Worm (Caenorhabditis elegans) whole organism, L1 larva: ENCODE results near the gene C27F2.7.

ENCODE experiments used
- C34B4.2 ChIP-seq: sonication (generic microtip); optimal IDR thresholded peaks from 2 replicates; lab custom pipeline; 2017; ENCODE audit warnings: mild to moderate bottlenecking, missing genetic modification characterization, missing compliant biosample characterization
- Y116A8C.19 ChIP-seq: sonication (generic microtip); optimal IDR thresholded peaks from 2 replicates; lab custom pipeline; 2016; ENCODE audit warnings: missing compliant biosample characterization, missing genetic modification characterization, borderline replicate concordance
- aha-1 ChIP-seq: fragments of 150-350 bp; optimal IDR thresholded peaks from 2 replicates; lab custom pipeline; 2014; ENCODE audit warnings: missing biosample characterization, missing genetic modification characterization
- alr-1 ChIP-seq: fragments of 200-800 bp; sonication (Bioruptor generic); optimal IDR thresholded peaks from 2 replicates; lab custom pipeline; 2018; ENCODE audit warnings: borderline replicate concordance, mild to moderate bottlenecking, missing genetic modification characterization, missing compliant biosample characterization
- aly-2 ChIP-seq: fragments of 150-350 bp; optimal IDR thresholded peaks from 2 replicates; lab custom pipeline; 2014; ENCODE audit warnings: missing biosample characterization, missing genetic modification characterization
- ama-1 ChIP-seq: fragments of 150-350 bp; optimal IDR thresholded peaks from 2 replicates; lab custom pipeline; 2014
- blmp-1 ChIP-seq: fragments of 150-350 bp; optimal IDR thresholded peaks from 2 replicates; lab custom pipeline; 2014; ENCODE audit warnings: missing biosample characterization, missing genetic modification characterization
- ceh-63 ChIP-seq: fragments of 200-800 bp; sonication (Bioruptor generic); optimal IDR thresholded peaks from 2 replicates; lab custom pipeline; 2018; ENCODE audit warnings: mild to moderate bottlenecking, missing genetic modification characterization, missing compliant biosample characterization
- ceh-8 ChIP-seq: fragments of 200-800 bp; sonication (Bioruptor generic); optimal IDR thresholded peaks from 2 replicates; lab custom pipeline; 2018; ENCODE audit warnings: mild to moderate bottlenecking, missing genetic modification characterization, moderate library complexity, missing compliant biosample characterization
- ceh-82 ChIP-seq, 3 experiments: fragments of 150-350 bp in 1 of 3; sonication (generic microtip) in 2 of 3; optimal IDR thresholded peaks; 2 replicates each; lab custom pipeline; 2014 to 2017; ENCODE audit warnings: missing biosample characterization in 3 of 3, missing genetic modification characterization in 3 of 3
- ceh-90 ChIP-seq: sonication (generic microtip); optimal IDR thresholded peaks from 2 replicates; lab custom pipeline; 2016; ENCODE audit warnings: missing genetic modification characterization, missing compliant biosample characterization
- dpl-1 ChIP-seq, 3 experiments: fragments of 150-350 bp in 2 of 3; sonication (generic microtip) in 1 of 3; optimal IDR thresholded peaks; 2 replicates each; lab custom pipeline; 2014 to 2017; ENCODE audit warnings: missing biosample characterization in 3 of 3, missing genetic modification characterization in 3 of 3, missing genetic modification reagents in 3 of 3
- dsc-1 ChIP-seq: sonication (generic microtip); optimal IDR thresholded peaks from 2 replicates; lab custom pipeline; 2016; ENCODE audit warnings: mild to moderate bottlenecking, missing genetic modification characterization, missing compliant biosample characterization
- efl-1 ChIP-seq, 4 experiments: fragments of 150-350 bp; optimal IDR thresholded peaks in 3 of 4; peaks in 1 of 4; 1 replicate in 1 of 4; 2 replicates in 3 of 4; lab custom pipeline; 2014; ENCODE audit warnings: missing biosample characterization in 2 of 4, missing genetic modification characterization in 2 of 4, missing genetic modification reagents in 2 of 4
- egl-27 ChIP-seq, 2 experiments: fragments of 150-350 bp in 1 of 2; sonication (generic microtip); optimal IDR thresholded peaks; 3 replicates each; lab custom pipeline; 2017 to 2018; ENCODE audit warnings: missing biosample characterization in 2 of 2, missing genetic modification characterization in 2 of 2, missing genetic modification reagents in 2 of 2
- ets-5 ChIP-seq: fragments of 200-800 bp; sonication (Bioruptor generic); IDR thresholded peaks from 2 replicates; pipeline ENCODE4 v1.3.6; 2022; ENCODE audit warnings: missing genetic modification characterization, missing compliant biosample characterization
- fkh-4 ChIP-seq: sonication (generic microtip); optimal IDR thresholded peaks from 2 replicates; lab custom pipeline; 2016; ENCODE audit warnings: missing compliant biosample characterization, missing genetic modification characterization, borderline replicate concordance
- fos-1 ChIP-seq: fragments of 150-350 bp; optimal IDR thresholded peaks from 2 replicates; lab custom pipeline; 2014; ENCODE audit warnings: missing biosample characterization, missing genetic modification characterization
- grh-1 ChIP-seq: fragments of 200-800 bp; sonication (Bioruptor generic); IDR thresholded peaks from 2 replicates; pipeline ENCODE4 v1.3.6; 2022; ENCODE audit warnings: missing genetic modification reagents, missing genetic modification characterization, missing compliant biosample characterization
- hlh-4 ChIP-seq: sonication (generic microtip); optimal IDR thresholded peaks from 2 replicates; lab custom pipeline; 2016; ENCODE audit warnings: mild to moderate bottlenecking, missing genetic modification characterization, missing compliant biosample characterization
- hpl-2 ChIP-seq: fragments of 150-350 bp; optimal IDR thresholded peaks from 2 replicates; lab custom pipeline; 2014; ENCODE audit warnings: missing biosample characterization, missing genetic modification reagents, missing genetic modification characterization
- irx-1 ChIP-seq: sonication (generic microtip); optimal IDR thresholded peaks from 2 replicates; lab custom pipeline; 2016; ENCODE audit warnings: missing genetic modification characterization, missing compliant biosample characterization
- isw-1 ChIP-seq: fragments of 200-800 bp; sonication (Bioruptor generic); IDR thresholded peaks from 2 replicates; pipeline ENCODE4 v1.3.6; 2022; ENCODE audit warnings: missing genetic modification characterization, missing compliant biosample characterization
- jun-1 ChIP-seq: fragments of 150-350 bp; optimal IDR thresholded peaks from 2 replicates; lab custom pipeline; 2014; ENCODE audit warnings: missing biosample characterization, missing genetic modification reagents, missing genetic modification characterization
- lin-13 ChIP-seq: fragments of 150-350 bp; optimal IDR thresholded peaks from 2 replicates; lab custom pipeline; 2014; ENCODE audit warnings: missing biosample characterization, missing genetic modification reagents, missing genetic modification characterization
- lin-14 ChIP-seq: fragments of 200-800 bp; sonication (Bioruptor generic); optimal IDR thresholded peaks from 2 replicates; lab custom pipeline; 2018; ENCODE audit warnings: mild to moderate bottlenecking, missing genetic modification characterization, moderate library complexity, missing compliant biosample characterization
- lin-35 ChIP-seq, 2 experiments: fragments of 150-350 bp; optimal IDR thresholded peaks; 2 replicates each; lab custom pipeline; 2014; ENCODE audit warnings: missing biosample characterization in 2 of 2, missing genetic modification characterization in 2 of 2, missing genetic modification reagents in 2 of 2
- lin-39 ChIP-seq: fragments of 150-350 bp; optimal IDR thresholded peaks from 2 replicates; lab custom pipeline; 2014; ENCODE audit warnings: missing biosample characterization, missing genetic modification reagents, missing genetic modification characterization
- lir-3 ChIP-seq: sonication (generic microtip); optimal IDR thresholded peaks from 2 replicates; lab custom pipeline; 2016; ENCODE audit warnings: mild to moderate bottlenecking, missing genetic modification characterization, moderate library complexity, missing compliant biosample characterization; ENCODE audit not compliant: poor library complexity
- mab-9 ChIP-seq: fragments of 200-800 bp; sonication (Bioruptor generic); IDR thresholded peaks from 2 replicates; pipeline ENCODE4 v1.3.6; 2022; ENCODE audit warnings: missing genetic modification reagents, missing genetic modification characterization, missing compliant biosample characterization
- mdl-1 ChIP-seq, 2 experiments: fragments of 150-350 bp; optimal IDR thresholded peaks; 2 replicates each; lab custom pipeline; 2014 to 2017; ENCODE audit warnings: missing biosample characterization in 2 of 2, missing genetic modification characterization in 2 of 2, inconsistent platforms in 1 of 2
- mef-2 ChIP-seq: fragments of 150-350 bp; optimal IDR thresholded peaks from 2 replicates; lab custom pipeline; 2014; ENCODE audit warnings: missing biosample characterization, missing genetic modification characterization
- nhr-12 ChIP-seq: sonication (generic microtip); optimal IDR thresholded peaks from 2 replicates; lab custom pipeline; 2017; ENCODE audit warnings: missing biosample characterization, missing genetic modification characterization
- nhr-19 ChIP-seq: fragments of 200-800 bp; sonication (Bioruptor generic); conservative IDR thresholded peaks from 2 replicates; pipeline ENCODE4 v1.3.6; 2022; ENCODE audit warnings: missing genetic modification characterization, missing compliant biosample characterization
- nhr-237 ChIP-seq: fragments of 150-350 bp; optimal IDR thresholded peaks from 2 replicates; lab custom pipeline; 2014; ENCODE audit warnings: missing biosample characterization, missing genetic modification characterization
- nhr-71 ChIP-seq: sonication (generic microtip); optimal IDR thresholded peaks from 2 replicates; lab custom pipeline; 2016; ENCODE audit warnings: mild to moderate bottlenecking, missing genetic modification characterization, moderate library complexity, missing compliant biosample characterization
- nhr-77 ChIP-seq: fragments of 150-350 bp; optimal IDR thresholded peaks from 2 replicates; lab custom pipeline; 2014; ENCODE audit warnings: missing biosample characterization, missing genetic modification characterization
- nhr-84 ChIP-seq: sonication (generic microtip); optimal IDR thresholded peaks from 2 replicates; lab custom pipeline; 2017; ENCODE audit warnings: missing biosample characterization, missing genetic modification characterization
- nhr-90 ChIP-seq: sonication (generic microtip); optimal IDR thresholded peaks from 2 replicates; lab custom pipeline; 2016; ENCODE audit warnings: mild to moderate bottlenecking, missing genetic modification characterization, missing compliant biosample characterization; ENCODE audit not compliant: poor library complexity
- pqm-1 ChIP-seq: sonication (generic microtip); optimal IDR thresholded peaks from 3 replicates; lab custom pipeline; 2017; ENCODE audit warnings: missing biosample characterization, missing genetic modification characterization
- rnt-1 ChIP-seq: sonication (generic microtip); optimal IDR thresholded peaks from 2 replicates; lab custom pipeline; 2016; ENCODE audit warnings: mild to moderate bottlenecking, missing genetic modification characterization, moderate library complexity, missing compliant biosample characterization
- skn-1 ChIP-seq: fragments of 150-350 bp; optimal IDR thresholded peaks from 2 replicates; lab custom pipeline; 2014; ENCODE audit warnings: missing biosample characterization, missing genetic modification characterization
- snpc-4 ChIP-seq: fragments of 150-350 bp; optimal IDR thresholded peaks from 2 replicates; lab custom pipeline; 2014; ENCODE audit warnings: missing biosample characterization, missing genetic modification characterization
- sox-4 ChIP-seq: sonication (generic microtip); optimal IDR thresholded peaks from 2 replicates; lab custom pipeline; 2016; ENCODE audit warnings: missing genetic modification characterization, missing compliant biosample characterization
- sup-37 ChIP-seq: fragments of 200-800 bp; sonication (Bioruptor generic); optimal IDR thresholded peaks from 2 replicates; lab custom pipeline; 2018; ENCODE audit warnings: mild to moderate bottlenecking, missing genetic modification characterization, missing compliant biosample characterization
- tbx-2 ChIP-seq: sonication (generic microtip); optimal IDR thresholded peaks from 2 replicates; lab custom pipeline; 2016; ENCODE audit warnings: missing genetic modification characterization, missing compliant biosample characterization
- tlp-1 ChIP-seq: fragments of 150-350 bp; optimal IDR thresholded peaks from 2 replicates; lab custom pipeline; 2014; ENCODE audit warnings: missing biosample characterization, missing genetic modification characterization
- unc-30 ChIP-seq: sonication (generic microtip); optimal IDR thresholded peaks from 2 replicates; lab custom pipeline; 2017; ENCODE audit warnings: missing biosample characterization, missing genetic modification characterization
- zag-1 ChIP-seq: fragments of 150-350 bp; optimal IDR thresholded peaks from 2 replicates; lab custom pipeline; 2014; ENCODE audit warnings: missing biosample characterization, missing genetic modification characterization
- zip-4 ChIP-seq: fragments of 200-800 bp; sonication (Bioruptor generic); optimal IDR thresholded peaks from 2 replicates; lab custom pipeline; 2018; ENCODE audit warnings: mild to moderate bottlenecking, missing genetic modification characterization, moderate library complexity, missing compliant biosample characterization
- ztf-4 ChIP-seq: fragments of 150-350 bp; optimal IDR thresholded peaks from 2 replicates; lab custom pipeline; 2014; ENCODE audit warnings: missing biosample characterization, missing genetic modification characterization

C27F2.7 gene

DNA sequence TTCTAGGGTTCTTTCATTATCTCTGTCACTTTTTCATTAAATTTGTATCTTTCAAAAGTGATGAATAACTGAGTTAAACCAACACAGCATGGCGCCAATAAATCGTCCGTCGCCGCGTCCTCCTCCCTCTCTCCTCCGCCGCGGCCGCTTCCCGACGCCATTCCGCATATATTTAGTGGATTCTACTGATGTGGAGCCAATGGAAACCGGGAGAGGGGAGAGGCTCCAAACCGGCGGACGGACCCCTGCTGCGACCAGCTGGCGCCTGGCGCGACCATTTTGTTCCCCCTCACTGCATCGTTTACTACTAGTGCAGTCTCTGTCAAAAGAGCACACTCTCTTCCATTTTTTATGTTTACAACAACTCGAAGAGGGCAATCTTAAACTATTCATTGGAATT, 33.1 kb downstream of the C27F2.7 start:
- TF ChIP-seq skn-1 (tag; lab: Kevin White, UChicago), result no peak
- no peak for TF ChIP-seq aly-2 (tag; lab: Kevin White, UChicago)
- TF ChIP-seq zip-4 (GFP tag; lab: Kevin White, UChicago), result no peak
- no peak for TF ChIP-seq isw-1
- no peak for TF ChIP-seq nhr-237
- no peak for TF ChIP-seq Y116A8C.19 (tag; lab: Kevin White, UChicago)
- no peak for TF ChIP-seq mdl-1 (tag; optimal IDR thresholded peaks at IDR 0.05; lab: Kevin White, UChicago)
- TF ChIP-seq lin-35 (GFP tag; optimal IDR thresholded peaks at IDR 0.05; lab: Kevin White, UChicago), result no peak
- TF ChIP-seq tlp-1 (tag; lab: Kevin White, UChicago), result no peak
- TF ChIP-seq ama-1, result no peak
- no peak for TF ChIP-seq C34B4.2 (tag; lab: Kevin White, UChicago)
- TF ChIP-seq ceh-82 (tag; optimal IDR thresholded peaks at IDR 0.05; lab: Kevin White, UChicago), result no peak
- TF ChIP-seq egl-27 (tag; optimal IDR thresholded peaks at IDR 0.05; lab: Kevin White, UChicago), result no peak
- TF ChIP-seq fos-1, result no peak

- no peak for TF ChIP-seq mab-9 (GFP tag; lab: Robert Waterston, UW)
- TF ChIP-seq dsc-1, result no peak
- TF ChIP-seq hpl-2 (GFP tag; lab: Kevin White, UChicago), result no peak
- TF ChIP-seq aha-1 (tag; lab: Kevin White, UChicago), result no peak
- no peak for TF ChIP-seq ets-5 (GFP tag; lab: Robert Waterston, UW)
- no peak for TF ChIP-seq C34B4.2 (tag; lab: Kevin White, UChicago)
- peak; percentile 41 for TF ChIP-seq rnt-1 (tag; lab: Kevin White, UChicago)
- peak in 1 of 2 experiments; percentile 19 for TF ChIP-seq mdl-1 (tag; optimal IDR thresholded peaks at IDR 0.05; lab: Kevin White, UChicago)
- peak; percentile 32 for TF ChIP-seq tbx-2 (tag; lab: Kevin White, UChicago)
- no peak for TF ChIP-seq aly-2 (tag; lab: Kevin White, UChicago)
- no peak for TF ChIP-seq egl-27 (tag; optimal IDR thresholded peaks at IDR 0.05; lab: Kevin White, UChicago)
- no peak for TF ChIP-seq sox-4
- TF ChIP-seq fkh-4 (tag; lab: Kevin White, UChicago), result no peak
- no peak for TF ChIP-seq nhr-84 (tag; lab: Kevin White, UChicago)
- TF ChIP-seq lin-39 (tag; lab: Kevin White, UChicago), result no peak
- peak; percentile 15 for TF ChIP-seq snpc-4
- TF ChIP-seq nhr-90 (tag; lab: Kevin White, UChicago), result no peak
- peak; percentile 63 for TF ChIP-seq nhr-71 (tag; lab: Kevin White, UChicago)
- no peak for TF ChIP-seq fos-1
- no peak for TF ChIP-seq nhr-12 (tag; lab: Kevin White, UChicago)
- no peak for TF ChIP-seq ceh-63
- TF ChIP-seq nhr-19 (GFP tag; lab: Robert Waterston, UW), result no peak
- no peak for TF ChIP-seq pqm-1 (tag; lab: Kevin White, UChicago)
- no peak for TF ChIP-seq nhr-77 (tag; lab: Kevin White, UChicago)
- TF ChIP-seq dpl-1 (GFP tag; optimal IDR thresholded peaks at IDR 0.05; lab: Kevin White, UChicago), result peak; percentile 5 to 34 (median 31)
- peak; percentile 89 for TF ChIP-seq lin-14 (GFP tag; lab: Kevin White, UChicago)
- TF ChIP-seq ztf-4 (tag; lab: Kevin White, UChicago), result no peak
- no peak for TF ChIP-seq zag-1 (tag; lab: Kevin White, UChicago)
- TF ChIP-seq Y116A8C.19 (tag; lab: Kevin White, UChicago), result no peak
- TF ChIP-seq alr-1 (tag; lab: Kevin White, UChicago), result no peak
- TF ChIP-seq unc-30 (tag; lab: Kevin White, UChicago), result no peak
- TF ChIP-seq efl-1 (optimal IDR thresholded peaks at IDR 0.05; lab: Kevin White, UChicago), result peak; percentile 40 to 48
- peak in 1 of 2 experiments; percentile 31 for TF ChIP-seq efl-1 (GFP tag; optimal IDR thresholded peaks at IDR 0.05 in 1 of 2; lab: Kevin White, UChicago)
- no peak for TF ChIP-seq grh-1 (GFP tag; lab: Robert Waterston, UW)
- no peak for TF ChIP-seq ceh-8 (GFP tag; lab: Kevin White, UChicago)
- TF ChIP-seq blmp-1, result no peak
- TF ChIP-seq lin-13 (GFP tag; lab: Kevin White, UChicago), result no peak
- no peak for TF ChIP-seq mef-2 (tag; lab: Kevin White, UChicago)
- TF ChIP-seq sup-37 (GFP tag; lab: Kevin White, UChicago), result no peak
- TF ChIP-seq lir-3 (tag; lab: Kevin White, UChicago), result no peak
- TF ChIP-seq jun-1 (tag; lab: Kevin White, UChicago), result no peak
- no peak for TF ChIP-seq irx-1
- no peak for TF ChIP-seq ceh-90 (tag; lab: Kevin White, UChicago)
- no peak for TF ChIP-seq hlh-4 (tag; lab: Kevin White, UChicago)
Measured at ce11 chrIII:4950345-4950744, 33.9 kb downstream of the C27F2.7 start.
